Fruit fly (Drosophila melanogaster) whole organism, embryonic: Measurements from ENCODE around the gene CAH6.
A peak's percentile ranks its signal among the peaks of the same experiment; 100 is the strongest.

Source experiments
- Aef1 ChIP-seq: fragments of 200-800 bp; sonication (Bioruptor generic); IDR thresholded peaks from 3 replicates; pipeline ENCODE4 v1.3.6; 2022; ENCODE audit warnings: missing biosample characterization, missing genetic modification characterization
- Awh ChIP-seq: fragments of 200-800 bp; sonication (Bioruptor generic); IDR thresholded peaks from 2 replicates; pipeline ENCODE4, ENCODE4 v1.3.6; 2022; ENCODE audit warnings: missing biosample characterization, missing genetic modification characterization
- CG10366 ChIP-seq: fragments of 200-800 bp; sonication (Bioruptor generic); IDR thresholded peaks from 2 replicates; pipeline ENCODE4 v1.3.6; 2022; ENCODE audit warnings: missing biosample characterization, missing genetic modification characterization
- CG10654 ChIP-seq: fragments of 200-800 bp; sonication (Bioruptor generic); optimal IDR thresholded peaks from 2 replicates; lab custom pipeline; 2016; ENCODE audit warnings: missing biosample characterization, missing genetic modification characterization
- CG11723 ChIP-seq: fragments of 200-800 bp; sonication (Bioruptor generic); optimal IDR thresholded peaks from 2 replicates; lab custom pipeline; 2017; ENCODE audit warnings: missing biosample characterization, mild to moderate bottlenecking, missing genetic modification characterization
- CG12104 ChIP-seq: fragments of 200-800 bp; sonication (Bioruptor generic); optimal IDR thresholded peaks from 3 replicates; lab custom pipeline; 2016; ENCODE audit warnings: missing biosample characterization, missing genetic modification characterization
- CG16863 ChIP-seq: fragments of 200-800 bp; sonication (Bioruptor generic); optimal IDR thresholded peaks from 3 replicates; lab custom pipeline; 2016; ENCODE audit warnings: missing biosample characterization, missing genetic modification characterization
- CG17385 ChIP-seq: fragments of 200-800 bp; sonication (Bioruptor generic); optimal IDR thresholded peaks from 3 replicates; lab custom pipeline; 2018; ENCODE audit warnings: missing biosample characterization, mild to moderate bottlenecking, missing genetic modification characterization
- CG1832 ChIP-seq: fragments of 200-800 bp; sonication (Bioruptor generic); optimal IDR thresholded peaks from 2 replicates; lab custom pipeline; 2017; ENCODE audit warnings: missing biosample characterization, mild to moderate bottlenecking, missing genetic modification characterization, inconsistent platforms
- CG18764 ChIP-seq: fragments of 200-800 bp; sonication (Bioruptor generic); optimal IDR thresholded peaks from 3 replicates; lab custom pipeline; 2016; ENCODE audit warnings: missing biosample characterization, missing genetic modification characterization
- CG31365 ChIP-seq: fragments of 200-800 bp; sonication (Bioruptor generic); optimal IDR thresholded peaks from 2 replicates; lab custom pipeline; 2018; ENCODE audit warnings: missing biosample characterization, mild to moderate bottlenecking, missing genetic modification characterization
- CG3838 ChIP-seq: fragments of 200-800 bp; sonication (Bioruptor generic); optimal IDR thresholded peaks from 3 replicates; lab custom pipeline; 2016; ENCODE audit warnings: missing biosample characterization, missing genetic modification characterization
- CG4282 ChIP-seq: fragments of 200-800 bp; sonication (Bioruptor generic); optimal IDR thresholded peaks from 2 replicates; lab custom pipeline; 2016; ENCODE audit warnings: missing biosample characterization, missing genetic modification characterization
- CG5180 ChIP-seq: fragments of 200-800 bp; sonication (Bioruptor generic); optimal IDR thresholded peaks from 3 replicates; lab custom pipeline; 2017; ENCODE audit warnings: missing biosample characterization, missing genetic modification characterization, mild to moderate bottlenecking, moderate library complexity, missing genetic modification reagents
- CG5245 ChIP-seq: fragments of 200-800 bp; sonication (Bioruptor generic); optimal IDR thresholded peaks from 3 replicates; lab custom pipeline; 2016; ENCODE audit warnings: missing biosample characterization, missing genetic modification characterization
- CG7745 ChIP-seq: fragments of 200-800 bp; sonication (Bioruptor generic); optimal IDR thresholded peaks from 2 replicates; lab custom pipeline; 2018; ENCODE audit warnings: missing biosample characterization, mild to moderate bottlenecking, missing genetic modification characterization, moderate library complexity
- CG8388 ChIP-seq: fragments of 200-800 bp; sonication (Bioruptor generic); optimal IDR thresholded peaks from 2 replicates; lab custom pipeline; 2019; ENCODE audit warnings: missing biosample characterization, mild to moderate bottlenecking, missing genetic modification characterization, moderate library complexity
- CG9215 ChIP-seq: fragments of 200-800 bp; sonication (Bioruptor generic); IDR thresholded peaks from 2 replicates; pipeline ENCODE4 v1.3.6; 2022; ENCODE audit warnings: missing biosample characterization, missing genetic modification characterization
- CrebB ChIP-seq: fragments of 200-800 bp; sonication (Bioruptor generic); optimal IDR thresholded peaks from 3 replicates; lab custom pipeline; 2018; ENCODE audit warnings: missing biosample characterization, mild to moderate bottlenecking, missing genetic modification characterization
- Fer3 ChIP-seq: fragments of 200-800 bp; sonication (Bioruptor generic); optimal IDR thresholded peaks from 2 replicates; lab custom pipeline; 2018; ENCODE audit warnings: missing biosample characterization, mild to moderate bottlenecking, missing genetic modification characterization, moderate library complexity
- Hey ChIP-seq: fragments of 200-800 bp; sonication (Bioruptor generic); optimal IDR thresholded peaks from 3 replicates; lab custom pipeline; 2018; ENCODE audit warnings: missing biosample characterization, mild to moderate bottlenecking, missing genetic modification characterization
- Hmr ChIP-seq: fragments of 200-800 bp; sonication (Bioruptor generic); optimal IDR thresholded peaks from 3 replicates; lab custom pipeline; 2017; ENCODE audit warnings: mild to moderate bottlenecking, missing biosample characterization, missing genetic modification reagents, missing genetic modification characterization
- Med ChIP-seq: fragments of 200-800 bp; sonication (Bioruptor generic); peaks from one replicate; lab custom pipeline; 2016; ENCODE audit warnings: missing biosample characterization, missing genetic modification characterization, mild to moderate bottlenecking, inconsistent platforms, moderate library complexity
- Mes4 ChIP-seq: fragments of 200-800 bp; sonication (Bioruptor generic); optimal IDR thresholded peaks from 2 replicates; lab custom pipeline; 2016; ENCODE audit warnings: missing biosample characterization, missing genetic modification characterization
- NK7.1 ChIP-seq: fragments of 200-800 bp; sonication (Bioruptor generic); optimal IDR thresholded peaks from 3 replicates; lab custom pipeline; 2016; ENCODE audit warnings: missing biosample characterization, missing genetic modification characterization
- Spps ChIP-seq: fragments of 200-800 bp; sonication (Bioruptor generic); optimal IDR thresholded peaks from 2 replicates; lab custom pipeline; 2018; ENCODE audit warnings: missing biosample characterization, mild to moderate bottlenecking, missing genetic modification characterization
- Stat92E ChIP-seq, 3 experiments: fragments of >200 bp in 2 of 3; fragments of 200-800 bp in 1 of 3; sonication (Bioruptor generic) in 1 of 3; optimal IDR thresholded peaks; 2 replicates each; lab custom pipeline; 2017 to 2019; ENCODE audit warnings: missing biosample characterization in 3 of 3, missing genetic modification characterization in 3 of 3, mild to moderate bottlenecking in 1 of 3, moderate library complexity in 1 of 3
- bcd ChIP-seq: fragments of 200-800 bp; sonication (Bioruptor generic); optimal IDR thresholded peaks from 2 replicates; lab custom pipeline; 2017; ENCODE audit warnings: missing biosample characterization, mild to moderate bottlenecking, missing genetic modification characterization
- bsh ChIP-seq, 2 experiments: fragments of 200-800 bp; sonication (Bioruptor generic); optimal IDR thresholded peaks; 2 replicates each; lab custom pipeline; 2017 to 2018; ENCODE audit warnings: mild to moderate bottlenecking in 2 of 2, missing biosample characterization in 2 of 2, missing genetic modification characterization in 2 of 2, moderate library complexity in 1 of 2
- cad ChIP-seq: fragments of >200 bp; optimal IDR thresholded peaks from 2 replicates; lab custom pipeline; 2017; ENCODE audit warnings: missing biosample characterization, missing genetic modification characterization
- ci ChIP-seq: fragments of 200-800 bp; sonication (Bioruptor generic); IDR thresholded peaks from 3 replicates; pipeline ENCODE4 v1.3.6; 2022; ENCODE audit warnings: missing biosample characterization, missing genetic modification characterization
- crp ChIP-seq, 2 experiments: fragments of 200-800 bp; sonication (Bioruptor generic); optimal IDR thresholded peaks; 2 replicates in 1 of 2; 3 replicates in 1 of 2; lab custom pipeline; 2017; ENCODE audit warnings: missing biosample characterization in 2 of 2, missing genetic modification characterization in 2 of 2, mild to moderate bottlenecking in 1 of 2, moderate library complexity in 1 of 2
- disco-r ChIP-seq: fragments of 200-800 bp; sonication (Bioruptor generic); optimal IDR thresholded peaks from 2 replicates; lab custom pipeline; 2016; ENCODE audit warnings: missing biosample characterization, missing genetic modification characterization
- dysf ChIP-seq: fragments of 200-800 bp; sonication (Bioruptor generic); IDR thresholded peaks from 3 replicates; pipeline ENCODE4 v1.3.6; 2022; ENCODE audit warnings: missing biosample characterization, missing genetic modification characterization
- emc ChIP-seq: fragments of 200-800 bp; sonication (Bioruptor generic); optimal IDR thresholded peaks from 2 replicates; lab custom pipeline; 2016; ENCODE audit warnings: missing biosample characterization, missing genetic modification characterization
- en ChIP-seq: fragments of 200-800 bp; sonication (Bioruptor generic); optimal IDR thresholded peaks from 2 replicates; lab custom pipeline; 2016; ENCODE audit warnings: missing biosample characterization, missing genetic modification characterization
- exex ChIP-seq: fragments of 200-800 bp; sonication (Bioruptor generic); optimal IDR thresholded peaks from 4 replicates; lab custom pipeline; 2018; ENCODE audit warnings: missing biosample characterization, mild to moderate bottlenecking, missing genetic modification characterization, moderate library complexity
- gcm ChIP-seq: fragments of 200-800 bp; sonication (Bioruptor generic); optimal IDR thresholded peaks from 2 replicates; lab custom pipeline; 2019; ENCODE audit warnings: missing biosample characterization, mild to moderate bottlenecking, missing genetic modification characterization, moderate library complexity
- gsb ChIP-seq: fragments of 200-800 bp; sonication (Bioruptor generic); IDR thresholded peaks from 2 replicates; pipeline ENCODE4 v1.3.6; 2022; ENCODE audit warnings: missing biosample characterization, missing genetic modification characterization
- kay ChIP-seq: fragments of 200-800 bp; sonication (Bioruptor generic); optimal IDR thresholded peaks from 2 replicates; lab custom pipeline; 2016; ENCODE audit warnings: missing biosample characterization, missing genetic modification characterization
- lab ChIP-seq: fragments of 200-800 bp; sonication (Bioruptor generic); optimal IDR thresholded peaks from 3 replicates; lab custom pipeline; 2017; ENCODE audit warnings: missing biosample characterization, missing genetic modification characterization, mild to moderate bottlenecking, moderate library complexity, missing genetic modification reagents
- lmd ChIP-seq: fragments of 200-800 bp; sonication (Bioruptor generic); IDR thresholded peaks from 2 replicates; pipeline ENCODE4 v1.3.6; 2022; ENCODE audit warnings: missing biosample characterization, missing genetic modification characterization
- mirr ChIP-seq: fragments of 200-800 bp; sonication (Bioruptor generic); optimal IDR thresholded peaks from 3 replicates; lab custom pipeline; 2018; ENCODE audit warnings: missing biosample characterization, mild to moderate bottlenecking, missing genetic modification characterization
- nerfin-2 ChIP-seq: fragments of 200-800 bp; sonication (Bioruptor generic); IDR thresholded peaks from 2 replicates; pipeline ENCODE4 v1.3.6; 2022; ENCODE audit warnings: missing biosample characterization, missing genetic modification characterization; ENCODE audit not compliant: partially characterized antibody
- peb ChIP-seq: fragments of 200-800 bp; sonication (Bioruptor generic); IDR thresholded peaks from 2 replicates; pipeline ENCODE4 v1.3.6; 2022; ENCODE audit warnings: missing biosample characterization, missing genetic modification characterization
- pita ChIP-seq: fragments of 200-800 bp; sonication (Bioruptor generic); optimal IDR thresholded peaks from 2 replicates; lab custom pipeline; 2017; ENCODE audit warnings: missing biosample characterization, mild to moderate bottlenecking, missing genetic modification characterization
- sug ChIP-seq: fragments of 200-800 bp; optimal IDR thresholded peaks from 2 replicates; lab custom pipeline; 2019; ENCODE audit warnings: missing biosample characterization, mild to moderate bottlenecking, missing genetic modification characterization, moderate library complexity
- wek ChIP-seq: fragments of 200-800 bp; sonication (Bioruptor generic); optimal IDR thresholded peaks from 3 replicates; lab custom pipeline; 2018; ENCODE audit warnings: missing biosample characterization, mild to moderate bottlenecking, missing genetic modification characterization, moderate library complexity
- zfh1 ChIP-seq: fragments of 200-800 bp; sonication (Bioruptor generic); IDR thresholded peaks from 3 replicates; pipeline ENCODE4 v1.3.6; 2022; ENCODE audit warnings: missing biosample characterization, missing genetic modification characterization

Gene CAH6

DNA sequence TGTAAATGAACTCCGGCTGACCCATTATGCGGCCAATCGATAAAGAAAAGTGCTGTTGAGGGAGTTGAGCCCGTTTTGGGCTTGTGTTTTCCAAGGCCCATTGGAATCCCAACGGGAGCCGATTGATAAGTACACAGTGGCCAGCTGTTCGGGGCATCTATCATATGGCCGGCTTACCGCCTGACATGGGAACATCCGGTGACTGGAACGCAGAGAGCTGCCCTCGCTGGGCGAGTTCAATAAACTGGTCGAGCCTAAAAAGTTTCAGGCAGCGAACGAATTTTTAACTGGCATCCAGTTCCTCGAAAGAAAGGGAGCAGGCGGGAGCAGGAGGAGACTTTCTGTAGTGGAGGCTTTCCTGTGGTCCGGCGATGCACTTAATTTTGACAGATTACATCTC is 44.1 kb downstream of the CAH6 start (continued):
- no peak for TF ChIP-seq CG17385 (GFP tag; lab: Kevin White, UChicago)

DNA sequence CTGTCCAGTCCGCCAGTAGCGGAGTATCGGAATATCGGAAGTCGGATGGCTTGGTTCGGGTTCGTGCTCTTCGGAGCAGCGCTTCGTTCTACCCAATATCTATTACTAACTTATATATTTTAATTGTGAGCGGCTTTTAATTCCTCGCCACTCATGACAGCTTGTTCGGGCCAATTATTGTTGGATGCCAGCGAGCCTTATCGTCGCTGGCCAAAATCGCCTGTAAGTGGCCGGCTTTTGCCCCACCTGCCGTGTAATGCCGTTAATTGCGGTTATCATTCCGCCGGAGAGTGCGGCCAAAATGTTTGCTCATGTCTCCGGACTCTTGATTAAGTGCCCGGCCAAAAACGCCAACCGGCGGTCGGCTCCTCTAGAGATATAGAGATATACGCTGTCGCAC is 47.9 kb downstream of the CAH6 start, which contains the start of gene pHCl-2:
pHCl-2 (minus strand) TSS at position 101 of the 400 bp plus-strand sequence.
- TF ChIP-seq pita (GFP tag; lab: Kevin White, UChicago) (no peak), emc (GFP tag; lab: Kevin White, UChicago) (no peak), lmd (GFP tag; lab: Robert Waterston, UW) (no peak), sug (peak; percentile 36), ci (GFP tag; lab: Robert Waterston, UW) (no peak), exex (tag; lab: Kevin White, UChicago) (peak; percentile 27), Hmr (GFP tag; lab: Kevin White, UChicago) (no peak), CG11723 (no peak), CG12104 (no peak), CG31365 (tag; lab: Kevin White, UChicago) (no peak), disco-r (GFP tag; lab: Kevin White, UChicago) (no peak), CG5180 (GFP tag; lab: Kevin White, UChicago) (no peak), CrebB (tag; lab: Kevin White, UChicago) (no peak), Spps (no peak), Fer3 (tag; lab: Kevin White, UChicago) (no peak), NK7.1 (GFP tag; lab: Kevin White, UChicago) (no peak), peb (GFP tag; lab: Robert Waterston, UW) (no peak), bcd (GFP tag; lab: Kevin White, UChicago) (no peak), Stat92E (GFP tag; optimal IDR thresholded peaks at IDR 0.05; lab: Kevin White, UChicago) (no peak), Hey (tag; lab: Kevin White, UChicago) (peak; percentile 26), gsb (0 out of 2 replicates have a peak, but pooled peaks have one; percentile 23), Med (no peak), wek (GFP tag; lab: Kevin White, UChicago) (no peak), nerfin-2 (no peak), lab (GFP tag; lab: Kevin White, UChicago) (peak; percentile 3), zfh1 (GFP tag; lab: Robert Waterston, UW) (0 out of 3 replicates have a peak, but pooled peaks have one; percentile 18), CG7745 (tag; lab: Kevin White, UChicago) (no peak), CG3838 (GFP tag; lab: Kevin White, UChicago) (no peak), CG10654 (GFP tag; lab: Kevin White, UChicago) (no peak), CG10366 (GFP tag; lab: Robert Waterston, UW) (no peak), cad (no peak), CG16863 (GFP tag; lab: Kevin White, UChicago) (no peak), Mes4 (GFP tag; lab: Kevin White, UChicago) (no peak), Awh (GFP tag; lab: Robert Waterston, UW) (no peak), CG4282 (GFP tag; lab: Kevin White, UChicago) (no peak), kay (GFP tag; lab: Kevin White, UChicago) (no peak), CG8388 (GFP tag; lab: Kevin White, UChicago) (no peak), Aef1 (GFP tag; lab: Robert Waterston, UW) (no peak), dysf (GFP tag; lab: Robert Waterston, UW) (no peak), crp (GFP tag; optimal IDR thresholded peaks at IDR 0.05; lab: Kevin White, UChicago) (no peak), bsh (GFP tag; optimal IDR thresholded peaks at IDR 0.05; lab: Kevin White, UChicago) (no peak), CG18764 (GFP tag; lab: Kevin White, UChicago) (no peak), mirr (GFP tag; lab: Kevin White, UChicago) (peak; percentile 19), en (GFP tag; lab: Kevin White, UChicago) (no peak), CG1832 (GFP tag; lab: Kevin White, UChicago) (no peak), CG5245 (GFP tag; lab: Kevin White, UChicago) (no peak), CG9215 (GFP tag; lab: Robert Waterston, UW) (no peak), gcm (GFP tag; lab: Kevin White, UChicago) (no peak)
